Fruit fly (Drosophila melanogaster): ENCODE data around the gene IPIP.

- TF ChIP-seq psq (GFP tag; optimal IDR thresholded peaks at IDR 0.05) = peak; percentile 57
- TF ChIP-seq dsf (GFP tag; optimal IDR thresholded peaks at IDR 0.05; ENCODE audit: borderline replicate concordance) = no peak
- peak; percentile 54 for TF ChIP-seq Sp1 (GFP tag; optimal IDR thresholded peaks at IDR 0.05)
- TF ChIP-seq CrebA (GFP tag; optimal IDR thresholded peaks at IDR 0.05; ENCODE audit: borderline replicate concordance) = no peak
- TF ChIP-seq Dfd (GFP tag; optimal IDR thresholded peaks at IDR 0.05) = no peak
- no peak for TF ChIP-seq rgr (GFP tag; optimal IDR thresholded peaks at IDR 0.05)
- no peak for TF ChIP-seq ey (GFP tag; optimal IDR thresholded peaks at IDR 0.05)
- no peak for TF ChIP-seq fru (GFP tag; optimal IDR thresholded peaks at IDR 0.05)
- no peak for TF ChIP-seq Myc (optimal IDR thresholded peaks at IDR 0.05)
- peak; percentile 51 for TF ChIP-seq lola (GFP tag; optimal IDR thresholded peaks at IDR 0.05)
- TF ChIP-seq usp (GFP tag; optimal IDR thresholded peaks at IDR 0.05) = no peak
Measured at dm6 chr2L:6081134-6081832, 33.5 kb downstream of the IPIP start.
